Worm (Caenorhabditis elegans) whole organism, midembryonic: ENCODE data around the gene abts-4.

Source experiments
- cog-1 ChIP-seq: sonication (generic microtip); optimal IDR thresholded peaks from 2 replicates; lab custom pipeline; 2016; ENCODE audit warnings: missing genetic modification characterization, missing compliant biosample characterization
- flt-1 ChIP-seq: fragments of 200-800 bp; sonication (Bioruptor generic); IDR thresholded peaks from 2 replicates; pipeline ENCODE4 v1.3.6; 2022; ENCODE audit warnings: missing genetic modification characterization, missing compliant biosample characterization

ce11 chrX:6743344-6743743 is 18.2 kb downstream of the abts-4 start:
- no peak for TF ChIP-seq cog-1 (tag; lab: Kevin White, UChicago)
- no peak for TF ChIP-seq flt-1 (GFP tag; lab: Robert Waterston, UW)
